Worm (Caenorhabditis elegans) whole organism, L2 larva: ENCODE data around the gene srt-22.

Experiments used
- F13H6.1 ChIP-seq: sonication (generic microtip); optimal IDR thresholded peaks from 2 replicates; lab custom pipeline; 2016; ENCODE audit warnings: missing genetic modification characterization, missing compliant biosample characterization
- Y55F3AM.14 ChIP-seq: fragments of 200-800 bp; sonication (Bioruptor generic); optimal IDR thresholded peaks from 2 replicates; lab custom pipeline; 2018; ENCODE audit warnings: mild to moderate bottlenecking, missing genetic modification characterization, missing compliant biosample characterization
- ZK546.5 ChIP-seq: sonication (generic microtip); optimal IDR thresholded peaks from 2 replicates; lab custom pipeline; 2017; ENCODE audit warnings: missing biosample characterization, missing genetic modification characterization
- alr-1 ChIP-seq: fragments of 150-350 bp; optimal IDR thresholded peaks from 2 replicates; lab custom pipeline; 2014; ENCODE audit warnings: missing biosample characterization, missing genetic modification characterization
- aly-2 ChIP-seq: fragments of 150-350 bp; optimal IDR thresholded peaks from 2 replicates; lab custom pipeline; 2014; ENCODE audit warnings: missing biosample characterization, missing genetic modification characterization
- blmp-1 ChIP-seq: sonication (generic microtip); optimal IDR thresholded peaks from 2 replicates; lab custom pipeline; 2017; ENCODE audit warnings: missing genetic modification characterization, mild to moderate bottlenecking, missing compliant biosample characterization, antibody characterized with exemption, moderate library complexity; ENCODE audit not compliant: insufficient read depth
- ceh-16 ChIP-seq: fragments of 150-350 bp; optimal IDR thresholded peaks from 2 replicates; lab custom pipeline; 2014; ENCODE audit warnings: missing biosample characterization, missing genetic modification characterization
- ceh-82 ChIP-seq: fragments of 150-350 bp; optimal IDR thresholded peaks from 2 replicates; lab custom pipeline; 2014; ENCODE audit warnings: missing biosample characterization, missing genetic modification characterization
- crh-2 ChIP-seq: sonication (generic microtip); optimal IDR thresholded peaks from 2 replicates; lab custom pipeline; 2017; ENCODE audit warnings: missing biosample characterization, missing genetic modification characterization
- dmd-4 ChIP-seq: sonication (generic microtip); optimal IDR thresholded peaks from 2 replicates; lab custom pipeline; 2017; ENCODE audit warnings: missing biosample characterization, missing genetic modification characterization
- egl-27 ChIP-seq: sonication (generic microtip); optimal IDR thresholded peaks from 3 replicates; lab custom pipeline; 2017; ENCODE audit warnings: missing biosample characterization, missing genetic modification reagents, missing genetic modification characterization
- elt-1 ChIP-seq: fragments of 150-350 bp; optimal IDR thresholded peaks from 2 replicates; lab custom pipeline; 2014; ENCODE audit warnings: missing biosample characterization, missing genetic modification characterization
- elt-3 ChIP-seq: sonication (generic microtip); optimal IDR thresholded peaks from 2 replicates; lab custom pipeline; 2017; ENCODE audit warnings: missing biosample characterization, missing genetic modification characterization
- gmeb-1 ChIP-seq: fragments of 150-350 bp; optimal IDR thresholded peaks from 2 replicates; lab custom pipeline; 2014; ENCODE audit warnings: missing biosample characterization, missing genetic modification characterization
- lin-11 ChIP-seq: fragments of 150-350 bp; sonication (generic microtip); optimal IDR thresholded peaks from 2 replicates; lab custom pipeline; 2014; ENCODE audit warnings: missing biosample characterization, missing genetic modification characterization, inconsistent platforms, mixed read lengths
- lin-13 ChIP-seq: fragments of 150-350 bp; optimal IDR thresholded peaks from 2 replicates; lab custom pipeline; 2014; ENCODE audit warnings: missing biosample characterization, missing genetic modification reagents, missing genetic modification characterization
- lin-39 ChIP-seq: fragments of 150-350 bp; optimal IDR thresholded peaks from 2 replicates; lab custom pipeline; 2014; ENCODE audit warnings: missing biosample characterization, missing genetic modification reagents, missing genetic modification characterization
- lsy-2 ChIP-seq, 2 experiments: fragments of 150-350 bp in 1 of 2; sonication (generic microtip) in 1 of 2; optimal IDR thresholded peaks; 2 replicates each; lab custom pipeline; 2014 to 2017; ENCODE audit warnings: missing biosample characterization in 2 of 2, missing genetic modification characterization in 2 of 2
- mbf-1 ChIP-seq: sonication (generic microtip); optimal IDR thresholded peaks from 2 replicates; lab custom pipeline; 2017; ENCODE audit warnings: missing biosample characterization, missing genetic modification characterization
- nhr-10 ChIP-seq: sonication (generic microtip); optimal IDR thresholded peaks from 2 replicates; lab custom pipeline; 2017; ENCODE audit warnings: missing biosample characterization, missing genetic modification characterization
- nhr-11 ChIP-seq: fragments of 150-350 bp; optimal IDR thresholded peaks from 2 replicates; lab custom pipeline; 2014; ENCODE audit warnings: missing biosample characterization, missing genetic modification characterization
- nhr-129 ChIP-seq: fragments of 150-350 bp; optimal IDR thresholded peaks from 2 replicates; lab custom pipeline; 2014; ENCODE audit warnings: missing biosample characterization, missing genetic modification characterization
- nhr-21 ChIP-seq: fragments of 150-350 bp; optimal IDR thresholded peaks from 2 replicates; lab custom pipeline; 2014; ENCODE audit warnings: missing biosample characterization, missing genetic modification characterization
- nhr-23 ChIP-seq: fragments of 150-350 bp; optimal IDR thresholded peaks from 2 replicates; lab custom pipeline; 2014; ENCODE audit warnings: missing biosample characterization, missing genetic modification reagents, missing genetic modification characterization
- nhr-237 ChIP-seq: fragments of 150-350 bp; optimal IDR thresholded peaks from 2 replicates; lab custom pipeline; 2014; ENCODE audit warnings: missing biosample characterization, missing genetic modification characterization
- nhr-6 ChIP-seq: fragments of 150-350 bp; optimal IDR thresholded peaks from 2 replicates; lab custom pipeline; 2014; ENCODE audit warnings: missing biosample characterization, missing genetic modification characterization
- peb-1 ChIP-seq: fragments of 150-350 bp; optimal IDR thresholded peaks from 2 replicates; lab custom pipeline; 2014; ENCODE audit warnings: missing biosample characterization, missing genetic modification characterization
- sem-4 ChIP-seq: fragments of 150-350 bp; optimal IDR thresholded peaks from 2 replicates; lab custom pipeline; 2014; ENCODE audit warnings: missing biosample characterization, missing genetic modification reagents, missing genetic modification characterization
- sma-3 ChIP-seq: sonication (generic microtip); optimal IDR thresholded peaks from 2 replicates; lab custom pipeline; 2016; ENCODE audit warnings: missing genetic modification reagents, missing genetic modification characterization, missing compliant biosample characterization
- sma-9 ChIP-seq, 2 experiments: fragments of 150-350 bp in 1 of 2; sonication (generic microtip) in 1 of 2; optimal IDR thresholded peaks; 2 replicates each; lab custom pipeline; 2014 to 2016; ENCODE audit warnings: missing genetic modification characterization in 2 of 2, mild to moderate bottlenecking in 1 of 2, missing biosample characterization in 1 of 2, missing compliant biosample characterization in 1 of 2, missing genetic modification reagents in 1 of 2, moderate library complexity in 1 of 2
- snpc-4 ChIP-seq: fragments of 150-350 bp; optimal IDR thresholded peaks from 2 replicates; lab custom pipeline; 2014; ENCODE audit warnings: missing biosample characterization, missing genetic modification characterization
- unc-55 ChIP-seq: fragments of 150-350 bp; sonication (generic microtip); optimal IDR thresholded peaks from 3 replicates; lab custom pipeline; 2014; ENCODE audit warnings: missing biosample characterization, missing genetic modification reagents, missing genetic modification characterization
- unc-62 ChIP-seq: fragments of 150-350 bp; optimal IDR thresholded peaks from 2 replicates; lab custom pipeline; 2014; ENCODE audit warnings: missing biosample characterization, missing genetic modification reagents, missing genetic modification characterization
- ztf-1 ChIP-seq: fragments of 200-800 bp; sonication (Bioruptor generic); conservative IDR thresholded peaks from 2 replicates; pipeline ENCODE4 v1.3.6; 2022; ENCODE audit warnings: missing genetic modification characterization, missing compliant biosample characterization
- ztf-11 ChIP-seq: sonication (generic microtip); optimal IDR thresholded peaks from 2 replicates; lab custom pipeline; 2017; ENCODE audit warnings: missing biosample characterization, missing genetic modification characterization
- ztf-4 ChIP-seq: fragments of 150-350 bp; optimal IDR thresholded peaks from 2 replicates; lab custom pipeline; 2014; ENCODE audit warnings: missing biosample characterization, missing genetic modification characterization

srt-22 gene

DNA sequence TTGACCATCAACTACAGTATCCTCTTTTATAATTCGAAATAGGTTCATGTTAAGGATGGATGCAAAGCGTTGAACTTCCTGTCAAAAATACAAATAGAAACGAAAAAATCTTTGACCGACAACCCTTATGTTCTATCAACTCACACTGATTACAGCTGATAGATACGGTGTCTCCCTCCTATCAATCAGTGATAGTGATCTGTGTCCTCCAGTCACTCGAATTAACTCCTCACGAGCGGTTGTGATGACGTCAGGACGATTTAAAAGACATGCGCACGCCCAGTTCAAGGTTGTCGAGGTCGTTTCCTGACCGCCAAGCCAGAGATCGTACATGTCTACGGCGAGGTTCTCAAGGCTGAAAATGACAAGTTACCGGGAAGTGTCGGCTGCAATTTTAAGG lies 29.7 kb downstream of the srt-22 start:
- TF ChIP-seq ceh-16 (tag; lab: Kevin White, UChicago): no peak
- peak; percentile 51 for TF ChIP-seq sma-9 (GFP tag; optimal IDR thresholded peaks at IDR 0.05; lab: Kevin White, UChicago)
- no peak for TF ChIP-seq sma-9 (tag; optimal IDR thresholded peaks at IDR 0.05; lab: Kevin White, UChicago)
- TF ChIP-seq unc-55: no peak
- TF ChIP-seq, all 48 proteins: peak for 1

DNA sequence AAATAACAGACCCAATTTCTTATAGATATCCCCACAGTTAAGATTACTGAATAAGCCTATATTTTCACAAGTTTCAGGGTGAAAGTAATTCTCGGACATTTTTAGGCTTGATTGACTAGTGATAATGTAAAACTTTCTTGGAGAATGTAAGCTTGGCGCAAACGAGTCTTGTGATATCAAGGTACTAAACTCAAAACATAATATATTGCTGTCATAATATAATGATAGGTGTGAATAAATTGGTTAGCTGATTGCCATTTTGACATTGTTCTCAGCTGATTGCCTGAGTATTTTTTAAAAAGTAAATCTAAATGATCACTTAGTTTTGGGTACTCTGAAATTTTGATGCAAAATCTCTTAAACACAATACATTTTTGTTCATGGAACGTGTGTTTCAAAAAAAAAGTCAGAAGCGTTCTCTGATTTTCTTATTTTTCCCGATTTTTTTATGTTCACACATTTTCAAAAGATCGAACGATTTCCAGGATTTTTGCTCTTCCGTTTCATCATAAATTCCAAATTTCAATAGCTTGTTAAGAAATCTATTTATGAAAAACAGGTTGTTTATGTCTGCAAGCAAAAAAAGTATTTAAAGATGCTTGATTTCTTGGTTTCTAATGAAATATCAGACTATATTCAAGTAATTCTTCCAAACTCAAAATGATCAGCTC lies 34.3 kb downstream of the srt-22 start, which contains the start of the genes srw-19 and srx-51:
Gene srw-19, minus strand, starts transcription at position 101 of the 671 bp plus-strand sequence.
Gene srx-51, plus strand, starts transcription at position 621 of the 671 bp plus-strand sequence.
- no peak for TF ChIP-seq nhr-11 (tag; lab: Kevin White, UChicago)
- TF ChIP-seq dmd-4 (tag; lab: Kevin White, UChicago): no peak
- TF ChIP-seq sem-4 (tag; lab: Kevin White, UChicago): no peak
- no peak for TF ChIP-seq lin-11 (tag; lab: Kevin White, UChicago)
- TF ChIP-seq nhr-129 (tag; lab: Kevin White, UChicago): no peak
- TF ChIP-seq alr-1 (tag; lab: Kevin White, UChicago): no peak
- no peak for TF ChIP-seq ceh-16 (tag; lab: Kevin White, UChicago)
- TF ChIP-seq crh-2 (tag; lab: Kevin White, UChicago): no peak
- no peak for TF ChIP-seq ZK546.5 (tag; lab: Kevin White, UChicago)
- no peak for TF ChIP-seq lsy-2 (tag; optimal IDR thresholded peaks at IDR 0.05; lab: Kevin White, UChicago)
- TF ChIP-seq ceh-82: no peak
- no peak for TF ChIP-seq snpc-4 (tag; lab: Kevin White, UChicago)
- TF ChIP-seq gmeb-1 (tag; lab: Kevin White, UChicago): no peak
- TF ChIP-seq aly-2: no peak
- no peak for TF ChIP-seq elt-1 (tag; lab: Kevin White, UChicago)
- no peak for TF ChIP-seq nhr-10 (tag; lab: Kevin White, UChicago)
- TF ChIP-seq lin-13 (GFP tag; lab: Kevin White, UChicago): no peak
- no peak for TF ChIP-seq ztf-1 (GFP tag; lab: Robert Waterston, UW)

DNA sequence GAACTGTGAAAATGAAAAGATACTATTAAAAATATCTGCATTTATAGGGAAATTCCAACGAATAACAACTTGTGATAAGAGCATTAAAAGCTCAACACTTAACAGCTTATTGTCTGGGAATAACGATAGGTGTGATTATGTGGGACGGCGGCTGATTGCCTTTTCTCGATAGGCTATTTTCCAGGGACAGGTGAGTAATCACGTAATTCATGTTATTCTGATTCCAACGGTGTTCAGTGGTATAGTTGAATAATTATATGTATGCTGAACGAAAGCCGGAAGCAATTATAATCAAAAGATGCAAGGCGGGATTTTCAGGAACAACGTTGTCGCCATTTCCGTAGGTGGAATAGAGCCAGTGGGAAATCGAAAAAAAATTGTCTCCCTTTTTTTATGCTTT lies 38.8 kb downstream of the srt-22 start, which contains the start of gene srw-17:
Gene srw-17, minus strand, starts transcription at position 101 of the 400 bp plus-strand sequence.
- TF ChIP-seq unc-55 (no peak), lin-39 (tag; lab: Kevin White, UChicago) (no peak), sma-3 (GFP tag; lab: Kevin White, UChicago) (no peak), sem-4 (tag; lab: Kevin White, UChicago) (no peak), ztf-11 (tag; lab: Kevin White, UChicago) (no peak), peb-1 (tag; lab: Kevin White, UChicago) (no peak), F13H6.1 (tag; lab: Kevin White, UChicago) (no peak), egl-27 (tag; lab: Kevin White, UChicago) (no peak), Y55F3AM.14 (GFP tag; lab: Kevin White, UChicago) (no peak), nhr-23 (tag; lab: Kevin White, UChicago) (no peak), elt-1 (tag; lab: Kevin White, UChicago) (no peak), nhr-237 (no peak), nhr-11 (tag; lab: Kevin White, UChicago) (no peak), mbf-1 (tag; lab: Kevin White, UChicago) (no peak)
- TF ChIP-seq, all 48 proteins: peak for 0

DNA sequence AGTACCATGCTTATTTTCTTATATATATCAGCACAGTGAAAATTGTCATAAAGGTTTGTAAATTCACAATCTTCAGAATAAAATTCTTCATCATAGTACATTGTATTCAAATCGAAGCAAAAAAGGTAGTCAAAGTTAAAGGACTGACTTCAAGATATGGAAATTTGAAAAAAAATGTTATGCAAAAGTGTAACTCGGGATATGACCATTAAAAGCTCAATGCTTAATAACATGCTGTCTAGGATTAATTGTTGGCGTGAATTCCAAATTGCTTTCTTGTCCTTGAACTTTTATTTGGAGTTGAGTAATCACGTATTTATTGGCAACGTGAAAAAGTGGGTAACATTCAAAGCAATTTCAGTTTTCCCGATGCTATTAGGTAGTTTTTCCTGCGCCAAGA lies 41.0 kb downstream of the srt-22 start, which contains the start of gene srw-16:
Gene srw-16, minus strand, starts transcription at position 101 of the 400 bp plus-strand sequence.
- no peak for TF ChIP-seq unc-62 (GFP tag; lab: Kevin White, UChicago)
- TF ChIP-seq nhr-21 (tag; lab: Kevin White, UChicago): no peak
- no peak for TF ChIP-seq lin-13 (GFP tag; lab: Kevin White, UChicago)
- TF ChIP-seq unc-55: no peak
- no peak for TF ChIP-seq nhr-11 (tag; lab: Kevin White, UChicago)
- no peak for TF ChIP-seq lin-39 (tag; lab: Kevin White, UChicago)
- no peak for TF ChIP-seq ztf-4
- TF ChIP-seq blmp-1 (tag; lab: Kevin White, UChicago): no peak
- TF ChIP-seq elt-1 (tag; lab: Kevin White, UChicago): no peak
- no peak for TF ChIP-seq nhr-23 (tag; lab: Kevin White, UChicago)
- no peak for TF ChIP-seq nhr-6 (tag; lab: Kevin White, UChicago)
- no peak for TF ChIP-seq elt-3
- TF ChIP-seq nhr-10 (tag; lab: Kevin White, UChicago): no peak
- TF ChIP-seq ztf-11 (tag; lab: Kevin White, UChicago): no peak
